Fruit fly (Drosophila melanogaster) whole organism, embryonic: ENCODE results near the gene CG14995.

ENCODE experiments used
- Bdp1 ChIP-seq: fragments of 200-800 bp; sonication (Bioruptor generic); optimal IDR thresholded peaks from 3 replicates; lab custom pipeline; 2016; ENCODE audit warnings: missing biosample characterization, missing genetic modification characterization
- CG10321 ChIP-seq: fragments of 200-800 bp; sonication (Bioruptor generic); IDR thresholded peaks from 2 replicates; pipeline ENCODE4 v1.3.6; 2022; ENCODE audit warnings: missing biosample characterization, missing genetic modification characterization
- CG10366 ChIP-seq: fragments of 200-800 bp; sonication (Bioruptor generic); IDR thresholded peaks from 2 replicates; pipeline ENCODE4 v1.3.6; 2022; ENCODE audit warnings: missing biosample characterization, missing genetic modification characterization
- CG11247 ChIP-seq: fragments of 200-800 bp; sonication (Bioruptor generic); IDR thresholded peaks from 2 replicates; pipeline ENCODE4 v1.3.6; 2022; ENCODE audit warnings: missing biosample characterization, missing genetic modification characterization
- CG12219 ChIP-seq: fragments of 200-800 bp; sonication (Bioruptor generic); optimal IDR thresholded peaks from 3 replicates; lab custom pipeline; 2018; ENCODE audit warnings: missing biosample characterization, mild to moderate bottlenecking, missing genetic modification characterization
- CG12659 ChIP-seq: fragments of 200-800 bp; sonication (Bioruptor generic); optimal IDR thresholded peaks from 3 replicates; lab custom pipeline; 2017; ENCODE audit warnings: mild to moderate bottlenecking, missing biosample characterization, missing genetic modification reagents, missing genetic modification characterization
- CG13894 ChIP-seq: fragments of 200-800 bp; sonication (Bioruptor generic); optimal IDR thresholded peaks from 3 replicates; lab custom pipeline; 2018; ENCODE audit warnings: missing biosample characterization, mild to moderate bottlenecking, missing genetic modification characterization, moderate library complexity
- CG14860 ChIP-seq: fragments of 200-800 bp; sonication (Bioruptor generic); IDR thresholded peaks from 3 replicates; pipeline ENCODE4 v1.3.6; 2022; ENCODE audit warnings: missing biosample characterization, missing genetic modification characterization; ENCODE audit not compliant: partially characterized antibody
- CG16863 ChIP-seq: fragments of 200-800 bp; sonication (Bioruptor generic); optimal IDR thresholded peaks from 3 replicates; lab custom pipeline; 2016; ENCODE audit warnings: missing biosample characterization, missing genetic modification characterization
- CG17328 ChIP-seq: fragments of 200-800 bp; sonication (Bioruptor generic); IDR thresholded peaks from 2 replicates; pipeline ENCODE4 v1.3.6; 2022; ENCODE audit warnings: missing biosample characterization, missing genetic modification characterization
- CG17802 ChIP-seq: fragments of 200-800 bp; sonication (Bioruptor generic); optimal IDR thresholded peaks from 2 replicates; lab custom pipeline; 2018; ENCODE audit warnings: missing biosample characterization, mild to moderate bottlenecking, missing genetic modification characterization, moderate library complexity
- CG2120 ChIP-seq: fragments of 200-800 bp; sonication (Bioruptor generic); optimal IDR thresholded peaks from 3 replicates; lab custom pipeline; 2016; ENCODE audit warnings: missing biosample characterization, missing genetic modification characterization
- CG3838 ChIP-seq: fragments of 200-800 bp; sonication (Bioruptor generic); optimal IDR thresholded peaks from 3 replicates; lab custom pipeline; 2016; ENCODE audit warnings: missing biosample characterization, missing genetic modification characterization
- CG4617 ChIP-seq: fragments of 200-800 bp; sonication (Bioruptor generic); optimal IDR thresholded peaks from 3 replicates; lab custom pipeline; 2016; ENCODE audit warnings: missing biosample characterization, missing genetic modification characterization, borderline replicate concordance
- CG6254 ChIP-seq: fragments of 200-800 bp; sonication (Bioruptor generic); optimal IDR thresholded peaks from 3 replicates; lab custom pipeline; 2017; ENCODE audit warnings: mild to moderate bottlenecking, missing biosample characterization, missing genetic modification reagents, missing genetic modification characterization
- CG7556 ChIP-seq: fragments of 200-800 bp; sonication (Bioruptor generic); optimal IDR thresholded peaks from 2 replicates; lab custom pipeline; 2017; ENCODE audit warnings: missing biosample characterization, mild to moderate bottlenecking, missing genetic modification characterization
- CG8359 ChIP-seq: fragments of 200-800 bp; sonication (Bioruptor generic); optimal IDR thresholded peaks from 2 replicates; lab custom pipeline; 2017; ENCODE audit warnings: missing biosample characterization, mild to moderate bottlenecking, missing genetic modification characterization, borderline replicate concordance
- CG8765 ChIP-seq: fragments of 200-800 bp; sonication (Bioruptor generic); IDR thresholded peaks from 2 replicates; pipeline ENCODE4 v1.3.6; 2022; ENCODE audit warnings: missing biosample characterization, missing genetic modification characterization
- CG9215 ChIP-seq: fragments of 200-800 bp; sonication (Bioruptor generic); IDR thresholded peaks from 2 replicates; pipeline ENCODE4 v1.3.6; 2022; ENCODE audit warnings: missing biosample characterization, missing genetic modification characterization
- CrebB ChIP-seq: fragments of 200-800 bp; sonication (Bioruptor generic); optimal IDR thresholded peaks from 3 replicates; lab custom pipeline; 2018; ENCODE audit warnings: missing biosample characterization, mild to moderate bottlenecking, missing genetic modification characterization
- Dip2 ChIP-seq: fragments of 200-800 bp; sonication (Bioruptor generic); IDR thresholded peaks from 2 replicates; pipeline ENCODE4 v1.3.6; 2022; ENCODE audit warnings: missing biosample characterization, missing genetic modification characterization
- Fer2 ChIP-seq: fragments of 200-800 bp; sonication (Bioruptor generic); optimal IDR thresholded peaks from 2 replicates; lab custom pipeline; 2018; ENCODE audit warnings: missing biosample characterization, mild to moderate bottlenecking, missing genetic modification characterization, moderate library complexity
- Gug ChIP-seq: fragments of 200-800 bp; sonication (Bioruptor generic); IDR thresholded peaks from 4 replicates; pipeline ENCODE4 v1.3.6; 2022; ENCODE audit warnings: missing biosample characterization, missing genetic modification characterization
- H2.0 ChIP-seq: fragments of 200-800 bp; sonication (Bioruptor generic); IDR thresholded peaks from 2 replicates; pipeline ENCODE4 v1.3.6; 2022; ENCODE audit warnings: missing biosample characterization, missing genetic modification characterization
- HmgD ChIP-seq: fragments of 200-800 bp; sonication (Bioruptor generic); optimal IDR thresholded peaks from 3 replicates; lab custom pipeline; 2016; ENCODE audit warnings: missing biosample characterization, missing genetic modification characterization
- Hmr ChIP-seq: fragments of 200-800 bp; sonication (Bioruptor generic); optimal IDR thresholded peaks from 3 replicates; lab custom pipeline; 2017; ENCODE audit warnings: mild to moderate bottlenecking, missing biosample characterization, missing genetic modification reagents, missing genetic modification characterization
- Hr3 ChIP-seq: fragments of 200-800 bp; sonication (Bioruptor generic); optimal IDR thresholded peaks from 3 replicates; lab custom pipeline; 2016; ENCODE audit warnings: missing biosample characterization, missing genetic modification characterization
- Kr ChIP-seq: fragments of 200-800 bp; sonication (Bioruptor generic); optimal IDR thresholded peaks from 2 replicates; lab custom pipeline; 2017; ENCODE audit warnings: missing biosample characterization, mild to moderate bottlenecking, missing genetic modification characterization
- MTF-1 ChIP-seq: fragments of 200-800 bp; sonication (Bioruptor generic); optimal IDR thresholded peaks from 2 replicates; lab custom pipeline; 2018; ENCODE audit warnings: missing biosample characterization, mild to moderate bottlenecking, missing genetic modification characterization, borderline replicate concordance
- Myb ChIP-seq: fragments of 200-800 bp; sonication (Bioruptor generic); optimal IDR thresholded peaks from 2 replicates; lab custom pipeline; 2016; ENCODE audit warnings: missing biosample characterization, missing genetic modification characterization
- NC2α ChIP-seq: fragments of 200-800 bp; sonication (Bioruptor generic); optimal IDR thresholded peaks from 2 replicates; lab custom pipeline; 2016; ENCODE audit warnings: missing biosample characterization, missing genetic modification characterization
- NC2β ChIP-seq: fragments of 200-800 bp; sonication (Bioruptor generic); optimal IDR thresholded peaks from 2 replicates; lab custom pipeline; 2016; ENCODE audit warnings: missing biosample characterization, missing genetic modification characterization
- Opbp ChIP-seq: fragments of 200-800 bp; sonication (Bioruptor generic); IDR thresholded peaks from 3 replicates; pipeline ENCODE4 v1.3.6; 2022; ENCODE audit warnings: missing biosample characterization, missing genetic modification characterization; ENCODE audit not compliant: partially characterized antibody
- Usf ChIP-seq: fragments of 200-800 bp; sonication (Bioruptor generic); optimal IDR thresholded peaks from 2 replicates; lab custom pipeline; 2017; ENCODE audit warnings: missing genotype, missing biosample characterization, missing genetic modification characterization
- da ChIP-seq: fragments of 200-800 bp; sonication (Bioruptor generic); optimal IDR thresholded peaks from 2 replicates; lab custom pipeline; 2016; ENCODE audit warnings: missing biosample characterization, missing genetic modification characterization
- dm ChIP-seq: fragments of 200-800 bp; sonication (Bioruptor generic); optimal IDR thresholded peaks from 3 replicates; lab custom pipeline; 2016; ENCODE audit warnings: missing biosample characterization, missing genetic modification characterization
- dmrt11E ChIP-seq: fragments of 200-800 bp; sonication (Bioruptor generic); optimal IDR thresholded peaks from 3 replicates; lab custom pipeline; 2018; ENCODE audit warnings: missing biosample characterization, mild to moderate bottlenecking, missing genetic modification characterization, moderate library complexity
- gsb-n ChIP-seq: fragments of 200-800 bp; sonication (Bioruptor generic); optimal IDR thresholded peaks from 3 replicates; lab custom pipeline; 2018; ENCODE audit warnings: missing biosample characterization, mild to moderate bottlenecking, missing genetic modification characterization
- ind ChIP-seq: fragments of 200-800 bp; sonication (Bioruptor generic); optimal IDR thresholded peaks from 3 replicates; lab custom pipeline; 2016; ENCODE audit warnings: missing biosample characterization, missing genetic modification characterization
- inv ChIP-seq: fragments of 200-800 bp; sonication (Bioruptor generic); IDR thresholded peaks from 2 replicates; pipeline ENCODE4 v1.3.6; 2022; ENCODE audit warnings: missing biosample characterization, missing genetic modification characterization; ENCODE audit not compliant: partially characterized antibody
- pan ChIP-seq, 4 experiments: fragments of >200 bp in 3 of 4; fragments of 200-800 bp in 1 of 4; sonication (Bioruptor generic) in 1 of 4; optimal IDR thresholded peaks in 3 of 4; IDR thresholded peaks in 1 of 4; 2 replicates each; pipeline versions ENCODE4 v1.3.6 to Lab custom; 2017 to 2022; ENCODE audit warnings: missing biosample characterization in 2 of 4, missing genetic modification characterization in 2 of 4, mixed read lengths in 1 of 4
- pum ChIP-seq: fragments of 200-800 bp; sonication (Bioruptor generic); optimal IDR thresholded peaks from 2 replicates; lab custom pipeline; 2016; ENCODE audit warnings: missing biosample characterization, missing genetic modification characterization
- scrt ChIP-seq: fragments of 200-800 bp; sonication (Bioruptor generic); optimal IDR thresholded peaks from 2 replicates; lab custom pipeline; 2018; ENCODE audit warnings: missing biosample characterization, mild to moderate bottlenecking, missing genetic modification characterization, moderate library complexity
- sim ChIP-seq: fragments of 200-800 bp; sonication (Bioruptor generic); IDR thresholded peaks from 2 replicates; pipeline ENCODE4 v1.3.6; 2022; ENCODE audit warnings: missing biosample characterization, missing genetic modification characterization
- sna ChIP-seq: fragments of 200-800 bp; sonication (Bioruptor generic); IDR thresholded peaks from 2 replicates; pipeline ENCODE4 v1.3.6; 2022; ENCODE audit warnings: missing biosample characterization, missing genetic modification characterization; ENCODE audit not compliant: partially characterized antibody
- tap ChIP-seq: fragments of 200-800 bp; optimal IDR thresholded peaks from 3 replicates; lab custom pipeline; 2019; ENCODE audit warnings: missing biosample characterization, mild to moderate bottlenecking, missing genetic modification characterization, moderate library complexity
- tll ChIP-seq, 2 experiments: fragments of 200-800 bp in 1 of 2; fragments of >200 bp in 1 of 2; sonication (Bioruptor generic) in 1 of 2; optimal IDR thresholded peaks; 2 replicates each; lab custom pipeline; 2017 to 2019; ENCODE audit warnings: missing biosample characterization in 2 of 2, missing genetic modification characterization in 2 of 2, mild to moderate bottlenecking in 1 of 2, moderate library complexity in 1 of 2
- toy ChIP-seq: fragments of 200-800 bp; sonication (Bioruptor generic); IDR thresholded peaks from 2 replicates; pipeline ENCODE4 v1.3.6; 2022; ENCODE audit warnings: missing biosample characterization, missing genetic modification characterization
- vvl ChIP-seq: fragments of 200-800 bp; sonication (Bioruptor generic); IDR thresholded peaks from 2 replicates; pipeline ENCODE4 v1.3.6; 2022; ENCODE audit warnings: missing biosample characterization, missing genetic modification characterization

CG14995 gene

DNA sequence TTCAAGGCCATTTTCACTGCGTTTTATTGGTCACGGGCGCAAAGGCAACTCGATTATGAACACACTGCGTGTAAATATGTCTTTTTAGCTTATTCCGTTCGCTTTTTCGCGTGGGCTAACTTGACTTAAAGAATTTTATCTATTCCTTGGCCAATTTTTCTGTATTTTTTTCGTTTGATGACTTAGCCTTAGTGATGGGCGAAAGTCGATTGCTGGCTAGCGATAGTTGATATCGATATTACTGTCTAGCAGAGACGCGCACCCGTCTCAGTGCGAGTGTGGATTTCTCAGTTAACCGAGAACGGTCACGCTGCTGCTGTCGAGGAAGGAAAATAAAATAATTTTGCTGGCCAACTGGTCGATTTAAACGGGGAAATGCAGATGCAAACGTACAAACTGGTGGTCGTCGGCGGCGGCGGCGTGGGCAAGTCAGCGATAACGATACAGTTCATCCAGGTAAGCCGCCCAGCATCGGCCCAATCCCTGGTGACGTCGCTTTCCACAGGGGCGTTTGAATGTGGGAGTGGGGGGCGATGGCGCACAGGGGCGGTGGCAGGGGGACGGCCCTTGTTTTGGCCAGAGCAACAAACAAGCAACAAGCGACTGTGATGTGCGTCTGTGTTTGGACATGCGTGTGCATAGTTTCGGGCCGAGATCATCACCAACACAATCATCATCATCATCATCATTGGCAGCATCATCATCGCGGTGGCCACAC, 35.9 kb upstream of the CG14995 start, which contains the start of the genes Rop and Ras64B (continued):
- TF ChIP-seq CrebB (tag; lab: Kevin White, UChicago): peak; percentile 15
- peak; percentile 39 for TF ChIP-seq NC2β
- no peak for TF ChIP-seq Usf (GFP tag; lab: Kevin White, UChicago)
- no peak for TF ChIP-seq pum
- peak; percentile 50 for TF ChIP-seq dm (GFP tag; lab: Kevin White, UChicago)
- TF ChIP-seq CG8765 (GFP tag; lab: Robert Waterston, UW): no peak
- no peak for TF ChIP-seq CG10366 (GFP tag; lab: Robert Waterston, UW)
- no peak for TF ChIP-seq Gug (GFP tag; lab: Robert Waterston, UW)
- TF ChIP-seq CG16863 (GFP tag; lab: Kevin White, UChicago): no peak
- peak; percentile 14 for TF ChIP-seq da
- no peak for TF ChIP-seq ind (GFP tag; lab: Kevin White, UChicago)
- TF ChIP-seq CG7556 (GFP tag; lab: Kevin White, UChicago): no peak
- peak; percentile 65 for TF ChIP-seq Hmr (GFP tag; lab: Kevin White, UChicago)
- TF ChIP-seq Kr (GFP tag; lab: Kevin White, UChicago): no peak
- TF ChIP-seq CG8359 (GFP tag; lab: Kevin White, UChicago): no peak
- TF ChIP-seq CG17328 (GFP tag; lab: Robert Waterston, UW): no peak
- peak; percentile 92 for TF ChIP-seq Opbp (GFP tag; lab: Robert Waterston, UW)
- TF ChIP-seq CG12219: no peak
- no peak for TF ChIP-seq Dip2
- peak; percentile 42; the same call in 1 of the 3 replicates for TF ChIP-seq CG14860 (GFP tag; lab: Robert Waterston, UW)
- no peak for TF ChIP-seq sim (GFP tag; lab: Robert Waterston, UW)
- no peak for TF ChIP-seq CG17802 (tag; lab: Kevin White, UChicago)
- TF ChIP-seq scrt (GFP tag; lab: Kevin White, UChicago): peak; percentile 67
- TF ChIP-seq CG10321 (GFP tag; lab: Robert Waterston, UW): no peak
- TF ChIP-seq gsb-n (tag; lab: Kevin White, UChicago): peak; percentile 43
- no peak for TF ChIP-seq toy (GFP tag; lab: Robert Waterston, UW)
- TF ChIP-seq pan (optimal IDR thresholded peaks at IDR 0.05; lab: Kevin White, UChicago): no peak
- TF ChIP-seq pan (GFP tag; optimal IDR thresholded peaks at IDR 0.05 in 1 of 2, IDR thresholded peaks at IDR 0.05 in 1 of 2): no peak
- TF ChIP-seq CG3838 (GFP tag; lab: Kevin White, UChicago): no peak
- TF ChIP-seq vvl (GFP tag; lab: Robert Waterston, UW): peak; percentile 30; the same call in 1 of the 2 replicates
- no peak for TF ChIP-seq dmrt11E (tag; lab: Kevin White, UChicago)
- TF ChIP-seq CG13894 (tag; lab: Kevin White, UChicago): peak; percentile 41
- peak; percentile 79 for TF ChIP-seq inv
- TF ChIP-seq Myb (GFP tag; lab: Kevin White, UChicago): peak; percentile 62
- TF ChIP-seq HmgD (GFP tag; lab: Kevin White, UChicago): peak; percentile 75
- TF ChIP-seq CG4617: peak; percentile 99
- TF ChIP-seq NC2α (GFP tag; lab: Kevin White, UChicago): peak; percentile 21
- TF ChIP-seq Hr3 (GFP tag; lab: Kevin White, UChicago): no peak
- peak; percentile 47 for TF ChIP-seq CG2120 (GFP tag; lab: Kevin White, UChicago)
- no peak for TF ChIP-seq CG9215 (GFP tag; lab: Robert Waterston, UW)
- TF ChIP-seq CG6254: no peak
- no peak for TF ChIP-seq Fer2
- TF ChIP-seq Bdp1 (GFP tag; lab: Kevin White, UChicago): no peak
- TF ChIP-seq H2.0: no peak
- no peak for TF ChIP-seq CG11247 (GFP tag; lab: Robert Waterston, UW)
- peak; percentile 71 for TF ChIP-seq sna (GFP tag; lab: Robert Waterston, UW)
- TF ChIP-seq tll (GFP tag; optimal IDR thresholded peaks at IDR 0.05; lab: Kevin White, UChicago): peak in 1 of 2 experiments; percentile 56
- TF ChIP-seq MTF-1 (GFP tag; lab: Kevin White, UChicago): peak; percentile 82
- TF ChIP-seq CG12659: peak; percentile 86
- no peak for TF ChIP-seq tap
